Worm (Caenorhabditis elegans) whole organism, young adult: ENCODE results near the gene ulp-4.

ENCODE experiments used
- B0019.2 ChIP-seq: fragments of 200-800 bp; sonication (Bioruptor generic); conservative IDR thresholded peaks from 2 replicates; pipeline ENCODE4 v1.3.6; 2022; ENCODE audit warnings: missing genetic modification reagents, missing genetic modification characterization, missing compliant biosample characterization
- B0261.1 ChIP-seq: sonication (generic microtip); optimal IDR thresholded peaks from 2 replicates; lab custom pipeline; 2016; ENCODE audit warnings: mild to moderate bottlenecking, missing genetic modification characterization, moderate library complexity, missing compliant biosample characterization
- C06A6.2 ChIP-seq: fragments of 200-800 bp; sonication (Bioruptor generic); conservative IDR thresholded peaks from 2 replicates; pipeline ENCODE4 v1.3.6; 2022; ENCODE audit warnings: missing genetic modification characterization, missing compliant biosample characterization
- D2030.7 ChIP-seq: fragments of 200-800 bp; sonication (Bioruptor generic); IDR thresholded peaks from 2 replicates; pipeline ENCODE4 v1.3.6; 2022; ENCODE audit warnings: missing genetic modification reagents, missing genetic modification characterization, missing compliant biosample characterization
- F37B4.10 ChIP-seq: fragments of 200-800 bp; sonication (Bioruptor generic); IDR thresholded peaks from 2 replicates; pipeline ENCODE4 v1.3.6; 2022; ENCODE audit warnings: missing genetic modification characterization, missing compliant biosample characterization
- F55B11.4 ChIP-seq: sonication (generic microtip); optimal IDR thresholded peaks from 2 replicates; lab custom pipeline; 2016; ENCODE audit warnings: missing compliant biosample characterization, missing genetic modification characterization, borderline replicate concordance; ENCODE audit not compliant: insufficient read depth
- K12H6.12 ChIP-seq: fragments of 200-800 bp; sonication (Bioruptor generic); optimal IDR thresholded peaks from 2 replicates; lab custom pipeline; 2018; ENCODE audit warnings: mild to moderate bottlenecking, missing genetic modification characterization, missing compliant biosample characterization
- T07F8.4 ChIP-seq: sonication (generic microtip); optimal IDR thresholded peaks from 2 replicates; lab custom pipeline; 2016; ENCODE audit warnings: mild to moderate bottlenecking, missing genetic modification characterization, moderate library complexity, missing compliant biosample characterization
- ZK185.1 ChIP-seq: sonication (generic microtip); optimal IDR thresholded peaks from 2 replicates; lab custom pipeline; 2016; ENCODE audit warnings: mild to moderate bottlenecking, missing genetic modification characterization, missing compliant biosample characterization; ENCODE audit not compliant: poor library complexity, severe bottlenecking
- ama-1 ChIP-seq, 3 experiments: fragments of 150-350 bp in 1 of 3; sonication (generic microtip) in 2 of 3; optimal IDR thresholded peaks; 2 replicates each; lab custom pipeline; 2014 to 2018; ENCODE audit warnings: missing biosample characterization in 2 of 3, missing genetic modification characterization in 2 of 3, missing genetic modification reagents in 2 of 3
- attf-3 ChIP-seq: fragments of 200-800 bp; sonication (Bioruptor generic); conservative IDR thresholded peaks from 2 replicates; pipeline ENCODE4 v1.3.6; 2022; ENCODE audit warnings: missing genetic modification reagents, missing genetic modification characterization, missing compliant biosample characterization
- attf-5 ChIP-seq: fragments of 200-800 bp; sonication (Bioruptor generic); optimal IDR thresholded peaks from 2 replicates; lab custom pipeline; 2018; ENCODE audit warnings: mild to moderate bottlenecking, missing genetic modification characterization, missing compliant biosample characterization
- cebp-1 ChIP-seq, 2 experiments: fragments of 200-800 bp in 1 of 2; sonication (Bioruptor generic) in 1 of 2; sonication (generic microtip) in 1 of 2; IDR thresholded peaks in 1 of 2; optimal IDR thresholded peaks in 1 of 2; 2 replicates each; pipeline versions ENCODE4 v1.3.6 to Lab custom; 2017 to 2022; ENCODE audit warnings: missing compliant biosample characterization in 2 of 2, missing genetic modification characterization in 2 of 2, mild to moderate bottlenecking in 1 of 2, missing genetic modification reagents in 1 of 2, moderate library complexity in 1 of 2
- ceh-58 ChIP-seq: fragments of 200-800 bp; sonication (Bioruptor generic); IDR thresholded peaks from 2 replicates; pipeline ENCODE4 v1.3.6; 2022; ENCODE audit warnings: missing genetic modification characterization, missing compliant biosample characterization
- ceh-79 ChIP-seq: sonication (generic microtip); optimal IDR thresholded peaks from 2 replicates; lab custom pipeline; 2017; ENCODE audit warnings: mild to moderate bottlenecking, missing genetic modification characterization, missing compliant biosample characterization
- dox-1 ChIP-seq: fragments of 200-800 bp; sonication (Bioruptor generic); IDR thresholded peaks from 2 replicates; pipeline ENCODE4 v1.3.6; 2022; ENCODE audit warnings: missing genetic modification reagents, missing genetic modification characterization, missing compliant biosample characterization
- dpl-1 ChIP-seq: fragments of 150-350 bp; optimal IDR thresholded peaks from 2 replicates; lab custom pipeline; 2014; ENCODE audit warnings: missing biosample characterization, missing genetic modification reagents, missing genetic modification characterization
- fkh-3 ChIP-seq: sonication (generic microtip); optimal IDR thresholded peaks from 2 replicates; lab custom pipeline; 2016; ENCODE audit warnings: mild to moderate bottlenecking, missing genetic modification characterization, missing compliant biosample characterization
- hlh-12 ChIP-seq: sonication (generic microtip); optimal IDR thresholded peaks from 2 replicates; lab custom pipeline; 2016; ENCODE audit warnings: missing genetic modification characterization, missing compliant biosample characterization
- hrde-1 ChIP-seq: sonication (generic microtip); optimal IDR thresholded peaks from 2 replicates; lab custom pipeline; 2016; ENCODE audit warnings: missing genetic modification characterization, mild to moderate bottlenecking, missing compliant biosample characterization, moderate library complexity, missing genotype, missing genetic modification reagents, borderline replicate concordance
- lag-1 ChIP-seq: fragments of 200-800 bp; sonication (Bioruptor generic); IDR thresholded peaks from 2 replicates; pipeline ENCODE4 v1.3.6; 2022; ENCODE audit warnings: missing genetic modification reagents, missing genetic modification characterization, missing compliant biosample characterization
- lin-26 ChIP-seq: fragments of 200-800 bp; sonication (Bioruptor generic); IDR thresholded peaks from 2 replicates; pipeline ENCODE4 v1.3.6; 2022; ENCODE audit warnings: missing genetic modification reagents, missing genetic modification characterization, missing compliant biosample characterization
- lin-35 ChIP-seq, 3 experiments: fragments of 150-350 bp in 2 of 3; sonication (generic microtip) in 1 of 3; optimal IDR thresholded peaks; 2 replicates each; lab custom pipeline; 2014 to 2018; ENCODE audit warnings: missing biosample characterization in 3 of 3, missing genetic modification characterization in 3 of 3, missing genetic modification reagents in 3 of 3
- lsy-27 ChIP-seq: sonication (generic microtip); optimal IDR thresholded peaks from 2 replicates; lab custom pipeline; 2017; ENCODE audit warnings: missing genetic modification characterization, mild to moderate bottlenecking, missing compliant biosample characterization, antibody characterized with exemption, missing genotype, borderline replicate concordance; ENCODE audit not compliant: insufficient read depth
- mel-28 ChIP-seq: sonication (generic microtip); optimal IDR thresholded peaks from 2 replicates; lab custom pipeline; 2016; ENCODE audit warnings: borderline replicate concordance, mild to moderate bottlenecking, missing genetic modification characterization, missing compliant biosample characterization
- mes-4 ChIP-seq: sonication (generic microtip); optimal IDR thresholded peaks from 2 replicates; lab custom pipeline; 2016; ENCODE audit warnings: missing genotype, missing genetic modification characterization, missing compliant biosample characterization
- mxl-1 ChIP-seq: sonication (generic microtip); optimal IDR thresholded peaks from 2 replicates; lab custom pipeline; 2016; ENCODE audit warnings: missing genetic modification characterization, missing compliant biosample characterization
- nhr-90 ChIP-seq: sonication (generic microtip); optimal IDR thresholded peaks from 2 replicates; lab custom pipeline; 2016; ENCODE audit warnings: missing genotype, mild to moderate bottlenecking, missing genetic modification characterization, missing compliant biosample characterization
- pbrm-1 ChIP-seq: fragments of 200-800 bp; sonication (Bioruptor generic); IDR thresholded peaks from 2 replicates; pipeline ENCODE4 v1.3.6; 2022; ENCODE audit warnings: missing genetic modification reagents, missing genetic modification characterization, missing compliant biosample characterization
- repo-1 ChIP-seq: sonication (generic microtip); optimal IDR thresholded peaks from 2 replicates; lab custom pipeline; 2017; ENCODE audit warnings: mild to moderate bottlenecking, missing genetic modification characterization, missing compliant biosample characterization
- snpc-1.1 ChIP-seq: sonication (generic microtip); optimal IDR thresholded peaks from 2 replicates; lab custom pipeline; 2017; ENCODE audit warnings: missing genetic modification characterization, mild to moderate bottlenecking, missing compliant biosample characterization, antibody characterized with exemption, moderate library complexity, missing genotype, missing genetic modification reagents; ENCODE audit not compliant: insufficient read depth
- somi-1 ChIP-seq: fragments of 200-800 bp; sonication (Bioruptor generic); optimal IDR thresholded peaks from 2 replicates; lab custom pipeline; 2018; ENCODE audit warnings: mild to moderate bottlenecking, missing genetic modification characterization, missing compliant biosample characterization
- sptf-2 ChIP-seq: fragments of 200-800 bp; sonication (Bioruptor generic); optimal IDR thresholded peaks from 2 replicates; lab custom pipeline; 2018; ENCODE audit warnings: mild to moderate bottlenecking, missing genetic modification characterization, missing compliant biosample characterization
- tbp1 ChIP-seq: fragments of 200-800 bp; sonication (Bioruptor generic); optimal IDR thresholded peaks from 2 replicates; lab custom pipeline; 2018; ENCODE audit warnings: mild to moderate bottlenecking, missing genetic modification characterization, missing compliant biosample characterization
- tlf-1 ChIP-seq: fragments of 200-800 bp; sonication (Bioruptor generic); optimal IDR thresholded peaks from 2 replicates; lab custom pipeline; 2018; ENCODE audit warnings: mild to moderate bottlenecking, missing genetic modification characterization, missing compliant biosample characterization
- ztf-25 ChIP-seq: fragments of 200-800 bp; sonication (Bioruptor generic); IDR thresholded peaks from 2 replicates; pipeline ENCODE4 v1.3.6; 2022; ENCODE audit warnings: missing genetic modification reagents, missing genetic modification characterization, missing compliant biosample characterization
- ztf-26 ChIP-seq: sonication (generic microtip); optimal IDR thresholded peaks from 2 replicates; lab custom pipeline; 2017; ENCODE audit warnings: missing genetic modification characterization, missing compliant biosample characterization
- ztf-28 ChIP-seq: fragments of 200-800 bp; sonication (Bioruptor generic); IDR thresholded peaks from 2 replicates; pipeline ENCODE4 v1.3.6; 2022; ENCODE audit warnings: missing genetic modification reagents, missing genetic modification characterization, missing compliant biosample characterization

The ulp-4 gene

DNA sequence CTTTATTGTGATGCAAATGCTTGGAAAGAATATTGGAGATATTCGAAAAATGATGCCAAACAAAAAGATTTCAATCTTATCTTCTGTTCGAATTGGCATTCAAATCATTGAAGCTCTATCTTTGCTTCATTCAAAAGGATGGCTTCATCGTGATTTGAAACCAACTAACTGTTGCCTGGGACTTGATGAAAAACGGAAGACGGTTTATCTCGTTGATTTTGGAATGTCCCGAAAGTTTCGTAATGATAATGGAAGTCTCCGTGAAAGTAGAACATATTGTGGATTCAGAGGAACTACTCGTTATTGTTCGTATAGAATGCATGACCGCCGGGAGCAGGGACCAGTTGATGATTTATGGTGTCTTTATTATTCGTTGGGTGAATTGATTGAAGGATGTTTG lies 44.4 kb downstream of the ulp-4 start:
- TF ChIP-seq mel-28 (tag; lab: Kevin White, UChicago) (no peak), attf-3 (GFP tag; lab: Robert Waterston, UW) (no peak), dpl-1 (GFP tag; lab: Kevin White, UChicago) (no peak), lag-1 (no peak)

DNA sequence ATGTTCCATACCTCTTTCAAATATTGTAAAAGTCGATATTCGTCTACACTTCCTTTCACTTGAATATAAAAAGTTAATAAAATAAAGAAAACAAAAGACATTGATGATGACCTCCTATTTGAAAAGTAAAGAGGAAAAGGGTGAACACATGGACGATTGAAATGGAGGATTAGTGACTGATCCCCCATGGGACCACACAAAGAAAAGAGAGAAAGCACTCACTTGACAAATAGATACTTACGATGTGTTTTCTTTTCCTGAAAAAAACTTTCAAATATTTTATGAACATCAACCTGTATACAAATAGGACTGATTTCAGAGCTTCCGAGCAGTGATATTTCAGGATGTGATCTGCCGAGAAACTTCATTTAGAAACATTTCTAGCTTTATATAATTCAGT lies 47.3 kb downstream of the ulp-4 start, which contains the start of gene acr-14:
TSS of gene acr-14 (minus strand) at position 101 of the 400 bp plus-strand sequence.
- TF ChIP-seq somi-1 (GFP tag; lab: Kevin White, UChicago) (no peak), tlf-1 (no peak), fkh-3 (tag; lab: Kevin White, UChicago) (no peak), tbp1 (GFP tag; lab: Kevin White, UChicago) (no peak), hrde-1 (tag; lab: Kevin White, UChicago) (no peak), B0019.2 (no peak), repo-1 (tag; lab: Kevin White, UChicago) (no peak), snpc-1.1 (tag; lab: Kevin White, UChicago) (no peak), T07F8.4 (tag; lab: Kevin White, UChicago) (no peak), ZK185.1 (no peak), cebp-1 (GFP tag; IDR thresholded peaks at IDR 0.05; lab: Robert Waterston, UW) (no peak), cebp-1 (tag; optimal IDR thresholded peaks at IDR 0.05; lab: Kevin White, UChicago) (no peak), ztf-28 (GFP tag; lab: Robert Waterston, UW) (no peak), F55B11.4 (tag; lab: Kevin White, UChicago) (no peak), nhr-90 (tag; lab: Kevin White, UChicago) (no peak), pbrm-1 (GFP tag; lab: Robert Waterston, UW) (no peak), K12H6.12 (tag; lab: Kevin White, UChicago) (no peak), mes-4 (no peak), ceh-58 (no peak), attf-5 (GFP tag; lab: Kevin White, UChicago) (no peak), B0261.1 (tag; lab: Kevin White, UChicago) (no peak)

DNA sequence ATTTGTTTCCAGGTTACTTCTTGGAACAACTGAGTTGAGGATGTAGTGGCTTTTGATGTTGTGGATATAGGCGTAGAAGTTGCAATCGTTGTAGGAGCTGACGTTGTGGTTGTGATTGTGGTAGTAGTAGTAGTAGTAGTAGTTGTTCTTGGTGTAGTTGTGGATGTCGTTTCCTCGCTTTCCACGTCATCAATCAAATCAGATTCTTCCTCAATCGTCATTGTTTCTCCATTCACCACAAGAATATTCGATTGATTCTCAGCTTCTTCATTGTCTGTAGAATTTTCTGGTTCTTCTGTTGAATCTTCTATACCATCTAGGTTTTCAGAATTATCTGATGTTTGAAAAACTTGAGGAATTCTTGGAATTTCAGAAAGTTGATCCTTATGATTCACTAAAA lies 48.9 kb downstream of the ulp-4 start:
- TF ChIP-seq nhr-90 (tag; lab: Kevin White, UChicago): no peak
- TF ChIP-seq lin-26 (GFP tag; lab: Robert Waterston, UW): no peak
- no peak for TF ChIP-seq ztf-26 (tag; lab: Kevin White, UChicago)
- no peak for TF ChIP-seq hlh-12
- no peak for TF ChIP-seq tbp1 (GFP tag; lab: Kevin White, UChicago)
- TF ChIP-seq sptf-2 (GFP tag; lab: Kevin White, UChicago): no peak
- no peak for TF ChIP-seq lin-35 (GFP tag; optimal IDR thresholded peaks at IDR 0.05; lab: Kevin White, UChicago)
- TF ChIP-seq ceh-79 (tag; lab: Kevin White, UChicago): no peak
- no peak for TF ChIP-seq F37B4.10 (GFP tag; lab: Robert Waterston, UW)
- no peak for TF ChIP-seq mxl-1 (tag; lab: Kevin White, UChicago)
- no peak for TF ChIP-seq lsy-27
- no peak for TF ChIP-seq C06A6.2 (GFP tag; lab: Robert Waterston, UW)
- TF ChIP-seq ztf-25 (GFP tag; lab: Robert Waterston, UW): no peak
- TF ChIP-seq ama-1 (optimal IDR thresholded peaks at IDR 0.05; lab: Kevin White, UChicago): no peak
- TF ChIP-seq ama-1 (GFP tag; optimal IDR thresholded peaks at IDR 0.05; lab: Kevin White, UChicago): no peak
- TF ChIP-seq D2030.7: no peak
- no peak for TF ChIP-seq dox-1
